Worm (Caenorhabditis elegans) whole organism, young adult: ENCODE results near the gene ztf-29.

ENCODE experiments used
- C06A6.2 ChIP-seq: fragments of 200-800 bp; sonication (Bioruptor generic); conservative IDR thresholded peaks from 2 replicates; pipeline ENCODE4 v1.3.6; 2022; ENCODE audit warnings: missing genetic modification characterization, missing compliant biosample characterization
- F10E7.11 ChIP-seq: sonication (generic microtip); optimal IDR thresholded peaks from 2 replicates; lab custom pipeline; 2017; ENCODE audit warnings: mild to moderate bottlenecking, missing genetic modification characterization, moderate library complexity, missing compliant biosample characterization
- F22D6.2 ChIP-seq: sonication (generic microtip); optimal IDR thresholded peaks from 2 replicates; lab custom pipeline; 2016; ENCODE audit warnings: mild to moderate bottlenecking, missing genetic modification characterization, missing compliant biosample characterization
- F23B12.7 ChIP-seq: sonication (generic microtip); optimal IDR thresholded peaks from 2 replicates; lab custom pipeline; 2017; ENCODE audit warnings: missing genetic modification characterization, mild to moderate bottlenecking, missing compliant biosample characterization, antibody characterized with exemption, moderate library complexity; ENCODE audit not compliant: insufficient read depth
- F52B5.7 ChIP-seq: sonication (generic microtip); optimal IDR thresholded peaks from 2 replicates; lab custom pipeline; 2016; ENCODE audit warnings: mild to moderate bottlenecking, missing genetic modification characterization, missing compliant biosample characterization
- Y67H2A.10 ChIP-seq: fragments of 200-800 bp; sonication (Bioruptor generic); conservative IDR thresholded peaks from 2 replicates; pipeline ENCODE4 v1.3.6; 2022; ENCODE audit warnings: missing genetic modification reagents, missing genetic modification characterization, missing compliant biosample characterization
- ZK185.1 ChIP-seq: sonication (generic microtip); optimal IDR thresholded peaks from 2 replicates; lab custom pipeline; 2016; ENCODE audit warnings: mild to moderate bottlenecking, missing genetic modification characterization, missing compliant biosample characterization; ENCODE audit not compliant: poor library complexity, severe bottlenecking
- cebp-2 ChIP-seq: fragments of 200-800 bp; sonication (Bioruptor generic); IDR thresholded peaks from 2 replicates; pipeline ENCODE4 v1.3.6; 2022; ENCODE audit warnings: missing genetic modification characterization, missing compliant biosample characterization
- chd-7 ChIP-seq: sonication (generic microtip); optimal IDR thresholded peaks from 2 replicates; lab custom pipeline; 2016; ENCODE audit warnings: mild to moderate bottlenecking, missing genetic modification characterization, moderate library complexity, missing compliant biosample characterization
- die-1 ChIP-seq: sonication (generic microtip); optimal IDR thresholded peaks from 2 replicates; lab custom pipeline; 2016; ENCODE audit warnings: missing genotype, mild to moderate bottlenecking, missing genetic modification characterization, missing compliant biosample characterization
- dpff-1 ChIP-seq: sonication (generic microtip); optimal IDR thresholded peaks from 2 replicates; lab custom pipeline; 2017; ENCODE audit warnings: mild to moderate bottlenecking, missing genetic modification characterization, missing compliant biosample characterization
- egl-18 ChIP-seq: fragments of 200-800 bp; sonication (Bioruptor generic); IDR thresholded peaks from 2 replicates; pipeline ENCODE4 v1.3.6; 2022; ENCODE audit warnings: missing genetic modification reagents, missing genetic modification characterization, missing compliant biosample characterization
- egrh-3 ChIP-seq: fragments of 200-800 bp; sonication (Bioruptor generic); IDR thresholded peaks from 2 replicates; pipeline ENCODE4 v1.3.6; 2022; ENCODE audit warnings: missing genetic modification reagents, missing genetic modification characterization, missing compliant biosample characterization
- hlh-26 ChIP-seq: fragments of 200-800 bp; sonication (Bioruptor generic); conservative IDR thresholded peaks from 2 replicates; pipeline ENCODE4 v1.3.6; 2022; ENCODE audit warnings: missing genetic modification reagents, missing genetic modification characterization, missing compliant biosample characterization
- hmg-1.2 ChIP-seq: fragments of 200-800 bp; sonication (Bioruptor generic); IDR thresholded peaks from 2 replicates; pipeline ENCODE4 v1.3.6; 2022; ENCODE audit warnings: missing genetic modification reagents, missing genetic modification characterization, missing compliant biosample characterization
- hsf-1 ChIP-seq: fragments of 200-800 bp; sonication (Bioruptor generic); IDR thresholded peaks from 2 replicates; pipeline ENCODE4 v1.3.6; 2022; ENCODE audit warnings: missing genetic modification reagents, missing genetic modification characterization, missing compliant biosample characterization
- lag-1 ChIP-seq: fragments of 200-800 bp; sonication (Bioruptor generic); IDR thresholded peaks from 2 replicates; pipeline ENCODE4 v1.3.6; 2022; ENCODE audit warnings: missing genetic modification reagents, missing genetic modification characterization, missing compliant biosample characterization
- lin-26 ChIP-seq: fragments of 200-800 bp; sonication (Bioruptor generic); IDR thresholded peaks from 2 replicates; pipeline ENCODE4 v1.3.6; 2022; ENCODE audit warnings: missing genetic modification reagents, missing genetic modification characterization, missing compliant biosample characterization
- lsl-1 ChIP-seq: fragments of 200-800 bp; sonication (Bioruptor generic); optimal IDR thresholded peaks from 2 replicates; lab custom pipeline; 2018; ENCODE audit warnings: mild to moderate bottlenecking, missing genetic modification characterization, moderate library complexity, missing compliant biosample characterization
- madf-8 ChIP-seq: fragments of 200-800 bp; sonication (Bioruptor generic); conservative IDR thresholded peaks from 2 replicates; pipeline ENCODE4 v1.3.6; 2022; ENCODE audit warnings: missing genetic modification reagents, missing genetic modification characterization, missing compliant biosample characterization
- nhr-179 ChIP-seq: sonication (generic microtip); optimal IDR thresholded peaks from 2 replicates; lab custom pipeline; 2016; ENCODE audit warnings: mild to moderate bottlenecking, missing genetic modification characterization, missing compliant biosample characterization
- nhr-90 ChIP-seq: sonication (generic microtip); optimal IDR thresholded peaks from 2 replicates; lab custom pipeline; 2016; ENCODE audit warnings: missing genotype, mild to moderate bottlenecking, missing genetic modification characterization, missing compliant biosample characterization
- pbrm-1 ChIP-seq: fragments of 200-800 bp; sonication (Bioruptor generic); IDR thresholded peaks from 2 replicates; pipeline ENCODE4 v1.3.6; 2022; ENCODE audit warnings: missing genetic modification reagents, missing genetic modification characterization, missing compliant biosample characterization
- pha-4 ChIP-seq: fragments of 150-350 bp; sonication (generic microtip); optimal IDR thresholded peaks from 2 replicates; lab custom pipeline; 2014; ENCODE audit warnings: missing biosample characterization, missing genetic modification reagents, missing genetic modification characterization
- rec-8 ChIP-seq, 2 experiments: sonication (generic microtip); optimal IDR thresholded peaks; 2 replicates each; lab custom pipeline; 2016; ENCODE audit warnings: mild to moderate bottlenecking in 2 of 2, missing genetic modification characterization in 2 of 2, missing genetic modification reagents in 2 of 2, missing genotype in 2 of 2, missing biosample characterization in 1 of 2, missing compliant biosample characterization in 1 of 2, moderate library complexity in 1 of 2
- repo-1 ChIP-seq: sonication (generic microtip); optimal IDR thresholded peaks from 2 replicates; lab custom pipeline; 2017; ENCODE audit warnings: mild to moderate bottlenecking, missing genetic modification characterization, missing compliant biosample characterization
- rpc-1 ChIP-seq, 2 experiments: fragments of 150-350 bp in 1 of 2; sonication (generic microtip) in 1 of 2; optimal IDR thresholded peaks; 2 replicates each; lab custom pipeline; 2014 to 2018; ENCODE audit warnings: missing biosample characterization in 1 of 2, missing genetic modification characterization in 1 of 2, missing genetic modification reagents in 1 of 2, missing genotype in 1 of 2
- sdz-38 ChIP-seq: sonication (generic microtip); optimal IDR thresholded peaks from 2 replicates; lab custom pipeline; 2016; ENCODE audit warnings: missing genotype, missing genetic modification characterization, missing compliant biosample characterization
- snpc-3.4 ChIP-seq: sonication (generic microtip); optimal IDR thresholded peaks from 2 replicates; lab custom pipeline; 2017; ENCODE audit warnings: missing genetic modification characterization, mild to moderate bottlenecking, missing compliant biosample characterization, antibody characterized with exemption, moderate library complexity, missing genotype, missing genetic modification reagents
- snpc-4 ChIP-seq, 5 experiments: fragments of 150-350 bp in 1 of 5; sonication (generic microtip) in 4 of 5; optimal IDR thresholded peaks; 2 replicates each; lab custom pipeline; 2014 to 2018; ENCODE audit warnings: missing genetic modification characterization in 5 of 5, missing biosample characterization in 3 of 5, antibody characterized with exemption in 2 of 5, mild to moderate bottlenecking in 2 of 5, missing compliant biosample characterization in 2 of 5, missing genotype in 2 of 5, moderate library complexity in 2 of 5, missing genetic modification reagents in 1 of 5
- tbp1 ChIP-seq: fragments of 200-800 bp; sonication (Bioruptor generic); optimal IDR thresholded peaks from 2 replicates; lab custom pipeline; 2018; ENCODE audit warnings: mild to moderate bottlenecking, missing genetic modification characterization, missing compliant biosample characterization
- tlf-1 ChIP-seq: fragments of 200-800 bp; sonication (Bioruptor generic); optimal IDR thresholded peaks from 2 replicates; lab custom pipeline; 2018; ENCODE audit warnings: mild to moderate bottlenecking, missing genetic modification characterization, missing compliant biosample characterization
- zfh-2 ChIP-seq: fragments of 200-800 bp; sonication (Bioruptor generic); conservative IDR thresholded peaks from 2 replicates; pipeline ENCODE4 v1.3.6; 2022; ENCODE audit warnings: missing genetic modification reagents, missing genetic modification characterization, missing compliant biosample characterization
- ztf-25 ChIP-seq: fragments of 200-800 bp; sonication (Bioruptor generic); IDR thresholded peaks from 2 replicates; pipeline ENCODE4 v1.3.6; 2022; ENCODE audit warnings: missing genetic modification reagents, missing genetic modification characterization, missing compliant biosample characterization
- ztf-26 ChIP-seq: sonication (generic microtip); optimal IDR thresholded peaks from 2 replicates; lab custom pipeline; 2017; ENCODE audit warnings: missing genetic modification characterization, missing compliant biosample characterization
- ztf-3 ChIP-seq: fragments of 200-800 bp; sonication (Bioruptor generic); optimal IDR thresholded peaks from 2 replicates; lab custom pipeline; 2018; ENCODE audit warnings: mild to moderate bottlenecking, missing genetic modification characterization, missing compliant biosample characterization
- ztf-6 ChIP-seq: fragments of 200-800 bp; sonication (Bioruptor generic); IDR thresholded peaks from 2 replicates; pipeline ENCODE4 v1.3.6; 2022; ENCODE audit warnings: missing genetic modification reagents, missing genetic modification characterization, missing compliant biosample characterization

Gene ztf-29

ce11 chrIII:11554701-11555111 is 6.2 kb upstream of the ztf-29 start (continued):
- TF ChIP-seq ZK185.1 (tag; lab: Kevin White, UChicago) (no peak), tbp1 (GFP tag; lab: Kevin White, UChicago) (peak; percentile 92), cebp-2 (0 out of 2 replicates have a peak, but pooled peaks have one; percentile 67), nhr-179 (tag; lab: Kevin White, UChicago) (no peak), Y67H2A.10 (GFP tag; lab: Robert Waterston, UW) (no peak), hmg-1.2 (GFP tag; lab: Robert Waterston, UW) (peak; percentile 96), chd-7 (tag; lab: Kevin White, UChicago) (peak; percentile 29), F52B5.7 (tag; lab: Kevin White, UChicago) (peak; percentile 60), die-1 (tag; lab: Kevin White, UChicago) (peak; percentile 77), snpc-3.4 (tag; lab: Kevin White, UChicago) (peak; percentile 68), ztf-25 (GFP tag; lab: Robert Waterston, UW) (peak; percentile 87), F22D6.2 (no peak), rpc-1 (optimal IDR thresholded peaks at IDR 0.05; lab: Kevin White, UChicago) (peak; percentile 70), rpc-1 (tag; optimal IDR thresholded peaks at IDR 0.05; lab: Kevin White, UChicago) (peak; percentile 82), nhr-90 (tag; lab: Kevin White, UChicago) (peak; percentile 54), lsl-1 (GFP tag; lab: Kevin White, UChicago) (peak; percentile 18), madf-8 (0 out of 2 replicates have a peak, but pooled peaks have one; percentile 23), snpc-4 (GFP tag; optimal IDR thresholded peaks at IDR 0.05; lab: Kevin White, UChicago) (peak; percentile 13), snpc-4 (tag; optimal IDR thresholded peaks at IDR 0.05; lab: Kevin White, UChicago) (no peak), lag-1 (GFP tag; lab: Robert Waterston, UW) (no peak), hsf-1 (GFP tag; lab: Robert Waterston, UW) (0 out of 2 replicates have a peak, but pooled peaks have one; percentile 6), tlf-1 (no peak), rec-8 (tag; optimal IDR thresholded peaks at IDR 0.05; lab: Kevin White, UChicago) (peak in 1 of 2 experiments; percentile 23)

ce11 chrIII:11556860-11557259 is 4.1 kb upstream of the ztf-29 start:
- peak; percentile 51; the same call in 1 of the 2 replicates for TF ChIP-seq egrh-3
- no peak for TF ChIP-seq chd-7 (tag; lab: Kevin White, UChicago)
- TF ChIP-seq ztf-6 = no peak
- 0 out of 2 replicates have a peak, but pooled peaks have one; percentile 69 for TF ChIP-seq lin-26 (GFP tag; lab: Robert Waterston, UW)
- peak; percentile 85 for TF ChIP-seq zfh-2

- TF ChIP-seq F23B12.7 (tag; lab: Kevin White, UChicago) (no peak), ztf-3 (GFP tag; lab: Kevin White, UChicago) (no peak), egl-18 (no peak), ztf-25 (GFP tag; lab: Robert Waterston, UW) (no peak), hlh-26 (GFP tag; lab: Robert Waterston, UW) (no peak), pha-4 (no peak), ztf-26 (tag; lab: Kevin White, UChicago) (no peak), F10E7.11 (no peak)
- TF ChIP-seq, all 124 proteins: peak for 0
Observed at ce11 chrIII:11558251-11558650, 2.7 kb upstream of the ztf-29 start.

ce11 chrIII:11559677-11560076 is 1.3 kb upstream of the ztf-29 start:
- TF ChIP-seq chd-7 (tag; lab: Kevin White, UChicago) (no peak), C06A6.2 (GFP tag; lab: Robert Waterston, UW) (no peak), zfh-2 (peak; percentile 48; the same call in 1 of the 2 replicates), pbrm-1 (no peak), sdz-38 (tag; lab: Kevin White, UChicago) (no peak), lin-26 (GFP tag; lab: Robert Waterston, UW) (0 out of 2 replicates have a peak, but pooled peaks have one; percentile 37), dpff-1 (tag; lab: Kevin White, UChicago) (no peak), repo-1 (tag; lab: Kevin White, UChicago) (no peak)
- TF ChIP-seq, all 124 proteins: peak for 2
